Fruit fly (Drosophila melanogaster): Measurements from ENCODE around the gene CG3223.

DNA sequence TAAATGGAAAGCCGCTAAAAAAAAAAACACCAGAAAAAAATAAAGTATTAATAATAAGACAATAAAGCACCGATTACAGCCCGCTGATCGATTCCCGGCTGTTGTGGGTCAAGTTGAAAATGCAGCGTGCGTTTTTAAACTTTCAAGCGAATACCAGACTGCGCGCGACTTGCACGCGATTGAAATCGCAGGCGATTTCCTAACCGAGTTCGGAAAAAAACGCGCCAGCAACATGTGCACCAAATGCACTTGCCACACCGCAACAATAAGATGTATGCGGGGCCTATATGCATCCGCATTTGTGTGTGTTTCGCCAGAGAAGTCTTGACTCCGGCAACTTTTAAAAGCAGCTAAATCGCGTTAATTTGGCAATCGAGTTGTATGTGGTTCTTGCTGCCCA is 17.8 kb upstream of the CG3223 start:
- TF ChIP-seq h (optimal IDR thresholded peaks at IDR 0.05) (no peak), insv (optimal IDR thresholded peaks at IDR 0.05) (no peak)

All from Kc167 (cell line).